Worm (Caenorhabditis elegans) whole organism, mixed stage, embryonic: Measurements from ENCODE around the gene rbm-25.

Experiments
- M03D4.4 ChIP-seq: sonication (generic microtip); optimal IDR thresholded peaks from 2 replicates; lab custom pipeline; 2017; ENCODE audit warnings: mild to moderate bottlenecking, missing genetic modification characterization, missing compliant biosample characterization
- elt-3 ChIP-seq: fragments of 150-350 bp; optimal IDR thresholded peaks from 2 replicates; lab custom pipeline; 2014; ENCODE audit warnings: missing biosample characterization, missing genetic modification characterization
- lin-13 ChIP-seq: fragments of 150-350 bp; optimal IDR thresholded peaks from 2 replicates; lab custom pipeline; 2014; ENCODE audit warnings: missing biosample characterization, missing genetic modification characterization
- ztf-11 ChIP-seq: fragments of 150-350 bp; optimal IDR thresholded peaks from 2 replicates; lab custom pipeline; 2014; ENCODE audit warnings: missing biosample characterization, missing genetic modification characterization

DNA sequence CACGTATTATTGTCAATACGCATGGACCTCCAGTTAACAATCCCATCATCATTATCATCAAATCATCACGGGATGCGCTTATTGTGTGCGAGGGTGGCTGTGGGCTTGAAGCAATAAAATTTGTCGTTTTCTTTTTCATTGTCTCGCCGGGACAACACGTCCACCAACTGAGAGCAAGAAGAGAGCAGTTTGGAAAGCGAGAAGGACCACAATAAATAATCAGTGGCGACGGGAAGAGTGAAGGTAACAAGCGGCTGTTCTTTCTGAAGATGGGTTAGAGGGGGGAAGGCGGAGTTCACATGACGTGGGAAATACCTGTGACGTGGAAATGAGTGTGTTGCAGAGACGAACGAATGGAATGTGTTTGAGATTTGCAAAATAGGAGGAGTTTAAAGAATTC lies 20.8 kb downstream of the rbm-25 start:
- TF ChIP-seq lin-13 (tag; lab: Kevin White, UChicago) (no peak), M03D4.4 (tag; lab: Kevin White, UChicago) (no peak), ztf-11 (tag; lab: Kevin White, UChicago) (no peak), elt-3 (no peak)
